Fruit fly (Drosophila melanogaster) whole organism, embryonic: ENCODE data around the gene Vm26Aa.

Source experiments
- Ada2b ChIP-seq: fragments of 200-800 bp; sonication (Bioruptor generic); IDR thresholded peaks from 2 replicates; pipeline ENCODE4 v1.3.6; 2022; ENCODE audit warnings: missing biosample characterization, missing genetic modification characterization
- Atf3 ChIP-seq: fragments of 200-800 bp; sonication (Bioruptor generic); optimal IDR thresholded peaks from 3 replicates; lab custom pipeline; 2016; ENCODE audit warnings: missing biosample characterization, missing genetic modification characterization
- Blimp-1 ChIP-seq: fragments of 200-800 bp; sonication (Bioruptor generic); optimal IDR thresholded peaks from 3 replicates; lab custom pipeline; 2018; ENCODE audit warnings: missing biosample characterization, missing genetic modification characterization, mild to moderate bottlenecking, moderate library complexity, missing genetic modification reagents
- CG11504 ChIP-seq: fragments of 200-800 bp; sonication (Bioruptor generic); optimal IDR thresholded peaks from 3 replicates; lab custom pipeline; 2019; ENCODE audit warnings: missing biosample characterization, mild to moderate bottlenecking, missing genetic modification characterization, moderate library complexity
- CG12071 ChIP-seq: fragments of 200-800 bp; sonication (Bioruptor generic); optimal IDR thresholded peaks from 3 replicates; lab custom pipeline; 2018; ENCODE audit warnings: missing biosample characterization, mild to moderate bottlenecking, missing genetic modification characterization
- CG12155 ChIP-seq: fragments of 200-800 bp; sonication (Bioruptor generic); optimal IDR thresholded peaks from 3 replicates; lab custom pipeline; 2016; ENCODE audit warnings: missing biosample characterization, missing genetic modification characterization
- CG13296 ChIP-seq: fragments of 200-800 bp; sonication (Bioruptor generic); optimal IDR thresholded peaks from 3 replicates; lab custom pipeline; 2018; ENCODE audit warnings: missing biosample characterization, mild to moderate bottlenecking, missing genetic modification characterization
- CG14441 ChIP-seq: fragments of 200-800 bp; sonication (Bioruptor generic); IDR thresholded peaks from 2 replicates; pipeline ENCODE4 v1.3.6; 2022; ENCODE audit warnings: missing biosample characterization, missing genetic modification characterization
- CG14965 ChIP-seq: fragments of 200-800 bp; sonication (Bioruptor generic); optimal IDR thresholded peaks from 2 replicates; lab custom pipeline; 2016; ENCODE audit warnings: missing biosample characterization, missing genetic modification characterization, borderline replicate concordance
- CG15073 ChIP-seq: fragments of 200-800 bp; sonication (Bioruptor generic); optimal IDR thresholded peaks from 2 replicates; lab custom pipeline; 2016; ENCODE audit warnings: missing biosample characterization, missing genetic modification characterization
- CG16779 ChIP-seq: fragments of 200-800 bp; sonication (Bioruptor generic); IDR thresholded peaks from 2 replicates; pipeline ENCODE4 v1.3.6; 2022; ENCODE audit warnings: missing biosample characterization, missing genetic modification characterization
- CG16815 ChIP-seq: fragments of 200-800 bp; sonication (Bioruptor generic); optimal IDR thresholded peaks from 3 replicates; lab custom pipeline; 2017; ENCODE audit warnings: missing biosample characterization, mild to moderate bottlenecking, missing genetic modification characterization
- CG17186 ChIP-seq: fragments of 200-800 bp; sonication (Bioruptor generic); optimal IDR thresholded peaks from 3 replicates; lab custom pipeline; 2017; ENCODE audit warnings: missing biosample characterization, missing genetic modification reagents, missing genetic modification characterization
- CG17912 ChIP-seq: fragments of 200-800 bp; sonication (Bioruptor generic); optimal IDR thresholded peaks from 2 replicates; lab custom pipeline; 2018; ENCODE audit warnings: missing biosample characterization, mild to moderate bottlenecking, missing genetic modification characterization
- CG18599 ChIP-seq: fragments of 200-800 bp; sonication (Bioruptor generic); optimal IDR thresholded peaks from 3 replicates; lab custom pipeline; 2017; ENCODE audit warnings: missing biosample characterization, missing genetic modification characterization, mild to moderate bottlenecking, moderate library complexity, missing genetic modification reagents
- CG18619 ChIP-seq: fragments of 200-800 bp; sonication (Bioruptor generic); optimal IDR thresholded peaks from 3 replicates; lab custom pipeline; 2017; ENCODE audit warnings: missing biosample characterization, mild to moderate bottlenecking, missing genetic modification characterization
- CG2202 ChIP-seq: fragments of 200-800 bp; sonication (Bioruptor generic); optimal IDR thresholded peaks from 2 replicates; lab custom pipeline; 2018; ENCODE audit warnings: missing biosample characterization, mild to moderate bottlenecking, missing genetic modification characterization
- CG30431 ChIP-seq: fragments of 200-800 bp; sonication (Bioruptor generic); optimal IDR thresholded peaks from 2 replicates; lab custom pipeline; 2017; ENCODE audit warnings: missing biosample characterization, missing genetic modification characterization
- CG3065 ChIP-seq: fragments of 200-800 bp; sonication (Bioruptor generic); optimal IDR thresholded peaks from 2 replicates; lab custom pipeline; 2016; ENCODE audit warnings: missing biosample characterization, missing genetic modification characterization
- CG32772 ChIP-seq: fragments of 200-800 bp; sonication (Bioruptor generic); IDR thresholded peaks from 2 replicates; pipeline ENCODE4 v1.3.6; 2022; ENCODE audit warnings: missing biosample characterization, missing genetic modification characterization
- CG3281 ChIP-seq: fragments of 200-800 bp; sonication (Bioruptor generic); optimal IDR thresholded peaks from 3 replicates; lab custom pipeline; 2017; ENCODE audit warnings: missing biosample characterization, mild to moderate bottlenecking, missing genetic modification characterization
- CG33213 ChIP-seq: fragments of 200-800 bp; sonication (Bioruptor generic); optimal IDR thresholded peaks from 3 replicates; lab custom pipeline; 2016; ENCODE audit warnings: missing biosample characterization, missing genetic modification characterization
- CG3838 ChIP-seq: fragments of 200-800 bp; sonication (Bioruptor generic); optimal IDR thresholded peaks from 3 replicates; lab custom pipeline; 2016; ENCODE audit warnings: missing biosample characterization, missing genetic modification characterization
- CG6254 ChIP-seq: fragments of 200-800 bp; sonication (Bioruptor generic); optimal IDR thresholded peaks from 3 replicates; lab custom pipeline; 2017; ENCODE audit warnings: mild to moderate bottlenecking, missing biosample characterization, missing genetic modification reagents, missing genetic modification characterization
- CG6272 ChIP-seq: fragments of 200-800 bp; sonication (Bioruptor generic); IDR thresholded peaks from 2 replicates; pipeline ENCODE4 v1.3.6; 2022; ENCODE audit warnings: missing biosample characterization, missing genetic modification characterization
- CG7271 ChIP-seq: fragments of 200-800 bp; sonication (Bioruptor generic); optimal IDR thresholded peaks from 2 replicates; lab custom pipeline; 2018; ENCODE audit warnings: missing biosample characterization, mild to moderate bottlenecking, missing genetic modification characterization, moderate library complexity
- CG8765 ChIP-seq: fragments of 200-800 bp; sonication (Bioruptor generic); IDR thresholded peaks from 2 replicates; pipeline ENCODE4 v1.3.6; 2022; ENCODE audit warnings: missing biosample characterization, missing genetic modification characterization
- CG9215 ChIP-seq: fragments of 200-800 bp; sonication (Bioruptor generic); IDR thresholded peaks from 2 replicates; pipeline ENCODE4 v1.3.6; 2022; ENCODE audit warnings: missing biosample characterization, missing genetic modification characterization
- CG9876 ChIP-seq: fragments of 200-800 bp; sonication (Bioruptor generic); optimal IDR thresholded peaks from 2 replicates; lab custom pipeline; 2016; ENCODE audit warnings: missing biosample characterization, missing genetic modification characterization
- Dek ChIP-seq: fragments of 200-800 bp; sonication (Bioruptor generic); optimal IDR thresholded peaks from 3 replicates; lab custom pipeline; 2019; ENCODE audit warnings: missing biosample characterization, mild to moderate bottlenecking, missing genetic modification characterization, moderate library complexity
- Dip3 ChIP-seq: fragments of 200-800 bp; sonication (Bioruptor generic); optimal IDR thresholded peaks from 3 replicates; lab custom pipeline; 2016; ENCODE audit warnings: missing biosample characterization, missing genetic modification characterization
- ERR ChIP-seq: fragments of 200-800 bp; sonication (Bioruptor generic); optimal IDR thresholded peaks from 2 replicates; lab custom pipeline; 2016; ENCODE audit warnings: missing biosample characterization, missing genetic modification characterization
- Fer1 ChIP-seq: fragments of 200-800 bp; sonication (Bioruptor generic); optimal IDR thresholded peaks from 2 replicates; lab custom pipeline; 2017; ENCODE audit warnings: missing biosample characterization, mild to moderate bottlenecking, missing genetic modification characterization
- Hand ChIP-seq: fragments of 200-800 bp; sonication (Bioruptor generic); optimal IDR thresholded peaks from 2 replicates; lab custom pipeline; 2017; ENCODE audit warnings: mild to moderate bottlenecking, missing biosample characterization, missing genetic modification reagents, missing genetic modification characterization
- Hr3 ChIP-seq: fragments of 200-800 bp; sonication (Bioruptor generic); optimal IDR thresholded peaks from 3 replicates; lab custom pipeline; 2016; ENCODE audit warnings: missing biosample characterization, missing genetic modification characterization
- PHDP ChIP-seq: fragments of 200-800 bp; sonication (Bioruptor generic); optimal IDR thresholded peaks from 3 replicates; lab custom pipeline; 2018; ENCODE audit warnings: missing biosample characterization, mild to moderate bottlenecking, missing genetic modification characterization, moderate library complexity
- Sox100B ChIP-seq: fragments of 200-800 bp; sonication (Bioruptor generic); optimal IDR thresholded peaks from 3 replicates; lab custom pipeline; 2018; ENCODE audit warnings: missing biosample characterization, mild to moderate bottlenecking, missing genetic modification characterization
- Trl ChIP-seq, 3 experiments: fragments of >200 bp in 2 of 3; fragments of 200-800 bp in 1 of 3; sonication (Bioruptor generic) in 1 of 3; optimal IDR thresholded peaks; 2 replicates in 1 of 3; 3 replicates in 2 of 3; lab custom pipeline; 2016 to 2017; ENCODE audit warnings: missing biosample characterization in 1 of 3, missing genetic modification characterization in 1 of 3
- ash1 ChIP-seq: fragments of 200-800 bp; sonication (Bioruptor generic); optimal IDR thresholded peaks from 2 replicates; lab custom pipeline; 2018; ENCODE audit warnings: missing biosample characterization, mild to moderate bottlenecking, missing genetic modification characterization
- bab2 ChIP-seq: fragments of 200-800 bp; sonication (Bioruptor generic); optimal IDR thresholded peaks from 2 replicates; lab custom pipeline; 2016; ENCODE audit warnings: missing biosample characterization, missing genetic modification characterization
- crp ChIP-seq, 2 experiments: fragments of 200-800 bp; sonication (Bioruptor generic); optimal IDR thresholded peaks; 2 replicates in 1 of 2; 3 replicates in 1 of 2; lab custom pipeline; 2017; ENCODE audit warnings: missing biosample characterization in 2 of 2, missing genetic modification characterization in 2 of 2, mild to moderate bottlenecking in 1 of 2, moderate library complexity in 1 of 2
- disco-r ChIP-seq: fragments of 200-800 bp; sonication (Bioruptor generic); optimal IDR thresholded peaks from 2 replicates; lab custom pipeline; 2016; ENCODE audit warnings: missing biosample characterization, missing genetic modification characterization
- dm ChIP-seq: fragments of 200-800 bp; sonication (Bioruptor generic); optimal IDR thresholded peaks from 3 replicates; lab custom pipeline; 2016; ENCODE audit warnings: missing biosample characterization, missing genetic modification characterization
- lilli ChIP-seq: fragments of 200-800 bp; sonication (Bioruptor generic); optimal IDR thresholded peaks from 3 replicates; lab custom pipeline; 2016; ENCODE audit warnings: missing biosample characterization, missing genetic modification characterization
- org-1 ChIP-seq: fragments of 200-800 bp; sonication (Bioruptor generic); optimal IDR thresholded peaks from 2 replicates; lab custom pipeline; 2017; ENCODE audit warnings: missing biosample characterization, missing genetic modification characterization
- ranshi ChIP-seq: fragments of 200-800 bp; sonication (Bioruptor generic); IDR thresholded peaks from 2 replicates; pipeline ENCODE4 v1.3.6; 2022; ENCODE audit warnings: missing biosample characterization, missing genetic modification characterization
- row ChIP-seq: fragments of 200-800 bp; sonication (Bioruptor generic); IDR thresholded peaks from 3 replicates; pipeline ENCODE4 v1.3.6; 2022; ENCODE audit warnings: missing biosample characterization, missing genetic modification characterization
- stc ChIP-seq: fragments of 200-800 bp; sonication (Bioruptor generic); IDR thresholded peaks from 2 replicates; pipeline ENCODE4 v1.3.6; 2022; ENCODE audit warnings: missing biosample characterization, missing genetic modification characterization
- tgo ChIP-seq: fragments of 200-800 bp; sonication (Bioruptor generic); IDR thresholded peaks from 3 replicates; pipeline ENCODE4 v1.3.6; 2022; ENCODE audit warnings: missing biosample characterization, missing genetic modification characterization

Gene Vm26Aa

dm6 chr2L:5981433-5982333, 21.5 kb upstream of the Vm26Aa start, which contains the start of gene eIF4A (continued):
- TF ChIP-seq Dip3 = no peak
- no peak for TF ChIP-seq CG3065 (GFP tag; lab: Kevin White, UChicago)
- no peak for TF ChIP-seq CG32772 (GFP tag; lab: Robert Waterston, UW)
- no peak for TF ChIP-seq CG14965 (GFP tag; lab: Kevin White, UChicago)
- TF ChIP-seq ERR (GFP tag; lab: Kevin White, UChicago) = no peak
- no peak for TF ChIP-seq CG15073 (GFP tag; lab: Kevin White, UChicago)
- TF ChIP-seq CG8765 (GFP tag; lab: Robert Waterston, UW) = no peak
- TF ChIP-seq CG17186 (GFP tag; lab: Kevin White, UChicago) = peak; percentile 64
- no peak for TF ChIP-seq CG17912 (GFP tag; lab: Kevin White, UChicago)
- no peak for TF ChIP-seq Atf3
- TF ChIP-seq CG2202 (tag; lab: Kevin White, UChicago) = no peak
- peak; percentile 29 for TF ChIP-seq CG12071
- TF ChIP-seq CG16815 (GFP tag; lab: Kevin White, UChicago) = no peak
- peak; percentile 11 for TF ChIP-seq CG18599 (GFP tag; lab: Kevin White, UChicago)
- peak; percentile 13 for TF ChIP-seq CG11504
- peak; percentile 47 for TF ChIP-seq CG18619 (GFP tag; lab: Kevin White, UChicago)
- no peak for TF ChIP-seq lilli (GFP tag; lab: Kevin White, UChicago)
- TF ChIP-seq CG6254 = no peak
- TF ChIP-seq CG12155 (GFP tag; lab: Kevin White, UChicago) = no peak
- peak; percentile 16 for TF ChIP-seq org-1 (GFP tag; lab: Kevin White, UChicago)
- 0 out of 2 replicates have a peak, but pooled peaks have one; percentile 43 for TF ChIP-seq CG6272
- no peak for TF ChIP-seq CG14441 (GFP tag; lab: Robert Waterston, UW)
- TF ChIP-seq CG33213 (GFP tag; lab: Kevin White, UChicago) = peak; percentile 53
- TF ChIP-seq Ada2b = no peak
- TF ChIP-seq CG13296 (GFP tag; lab: Kevin White, UChicago) = peak; percentile 58
- TF ChIP-seq CG9876 = peak; percentile 7
- no peak for TF ChIP-seq Sox100B (GFP tag; lab: Kevin White, UChicago)
- peak; percentile 23 for TF ChIP-seq Fer1 (GFP tag; lab: Kevin White, UChicago)
- TF ChIP-seq Hand = no peak
- TF ChIP-seq Trl (optimal IDR thresholded peaks at IDR 0.05; lab: Kevin White, UChicago) = peak; percentile 84 to 90
- no peak for TF ChIP-seq Trl (GFP tag; optimal IDR thresholded peaks at IDR 0.05; lab: Kevin White, UChicago)
- TF ChIP-seq ash1 (GFP tag; lab: Kevin White, UChicago) = no peak
- no peak for TF ChIP-seq Dek (tag; lab: Kevin White, UChicago)
- TF ChIP-seq stc (GFP tag; lab: Robert Waterston, UW) = no peak
- TF ChIP-seq ranshi = no peak
- no peak for TF ChIP-seq crp (GFP tag; optimal IDR thresholded peaks at IDR 0.05; lab: Kevin White, UChicago)
- TF ChIP-seq Blimp-1 (GFP tag; lab: Kevin White, UChicago) = no peak
- no peak for TF ChIP-seq CG30431
- TF ChIP-seq PHDP (tag; lab: Kevin White, UChicago) = peak; percentile 41
- TF ChIP-seq disco-r (GFP tag; lab: Kevin White, UChicago) = no peak
- no peak for TF ChIP-seq CG9215 (GFP tag; lab: Robert Waterston, UW)
- TF ChIP-seq CG7271 (tag; lab: Kevin White, UChicago) = peak; percentile 45
- peak; percentile 85 for TF ChIP-seq dm
- no peak for TF ChIP-seq CG3281 (GFP tag; lab: Kevin White, UChicago)
- no peak for TF ChIP-seq tgo (GFP tag; lab: Robert Waterston, UW)
- TF ChIP-seq CG3838 (GFP tag; lab: Kevin White, UChicago) = no peak
- TF ChIP-seq bab2 = no peak
- no peak for TF ChIP-seq row (GFP tag; lab: Robert Waterston, UW)
- TF ChIP-seq CG16779 (GFP tag; lab: Robert Waterston, UW) = no peak
- TF ChIP-seq Hr3 (GFP tag; lab: Kevin White, UChicago) = no peak
